Fruit fly (Drosophila melanogaster) S2 (cell line): ENCODE results near the gene CG8301.

ENCODE experiments used
- CG8478 ChIP-seq: fragments of >200 bp; optimal IDR thresholded peaks from 2 replicates; lab custom pipeline; 2018
- CTCF ChIP-seq, 2 experiments: fragments of >200 bp; optimal IDR thresholded peaks; 2 replicates each; lab custom pipeline; 2018

dm6 chr3R:9628607-9629006 is 47.5 kb downstream of the CG8301 start:
- no peak for TF ChIP-seq CG8478 (lab: Kevin White, UChicago)
- no peak for TF ChIP-seq CTCF (optimal IDR thresholded peaks at IDR 0.05; lab: Kevin White, UChicago)
